Worm (Caenorhabditis elegans) whole organism, L4/young adult: ENCODE results near the gene fbxb-118.

Source experiments
- W03F9.2 ChIP-seq: fragments of 150-350 bp; optimal IDR thresholded peaks from 2 replicates; lab custom pipeline; 2014; ENCODE audit warnings: missing biosample characterization, missing genetic modification characterization
- him-1 ChIP-seq: sonication (generic microtip); optimal IDR thresholded peaks from 2 replicates; lab custom pipeline; 2016; ENCODE audit warnings: missing genotype, missing genetic modification reagents, missing genetic modification characterization, missing compliant biosample characterization

DNA sequence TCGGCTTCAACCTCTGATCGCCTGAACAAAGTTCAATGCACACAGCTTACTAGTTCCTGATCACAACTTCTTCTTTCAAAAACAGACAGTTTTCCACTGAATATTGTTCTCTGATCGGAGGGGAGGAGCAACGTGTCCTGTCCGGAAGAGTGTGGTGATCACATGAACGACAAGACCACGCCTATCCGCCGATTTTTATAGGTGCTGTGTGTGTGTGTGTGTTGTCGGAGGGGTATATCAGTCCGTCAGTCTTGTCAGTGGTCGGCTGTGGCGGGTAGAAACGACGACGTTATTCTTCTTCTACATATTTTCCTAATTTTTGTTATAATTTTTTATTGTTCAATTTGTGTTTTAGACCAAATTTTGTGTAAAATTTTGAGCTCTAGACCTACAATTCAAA lies 26.9 kb upstream of the fbxb-118 start:
- TF ChIP-seq W03F9.2 (tag; lab: Kevin White, UChicago), result no peak
- no peak for TF ChIP-seq him-1 (tag; lab: Kevin White, UChicago)
